Fruit fly (Drosophila melanogaster) whole organism, embryonic: ENCODE measurements around the gene CG34284.

Experiments used
- Awh ChIP-seq: fragments of 200-800 bp; sonication (Bioruptor generic); IDR thresholded peaks from 2 replicates; pipeline ENCODE4, ENCODE4 v1.3.6; 2022; ENCODE audit warnings: missing biosample characterization, missing genetic modification characterization
- CG10543 ChIP-seq: fragments of 200-800 bp; sonication (Bioruptor generic); optimal IDR thresholded peaks from 3 replicates; lab custom pipeline; 2017; ENCODE audit warnings: missing biosample characterization, mild to moderate bottlenecking, missing genetic modification characterization, moderate library complexity
- CG11093 ChIP-seq: fragments of 200-800 bp; sonication (Bioruptor generic); IDR thresholded peaks from 3 replicates; pipeline ENCODE4 v1.3.6; 2022; ENCODE audit warnings: missing biosample characterization, missing genetic modification characterization
- CG11696 ChIP-seq: fragments of 200-800 bp; sonication (Bioruptor generic); IDR thresholded peaks from 2 replicates; pipeline ENCODE4 v1.3.6; 2022; ENCODE audit warnings: missing biosample characterization, missing genetic modification characterization
- CG13624 ChIP-seq: fragments of 200-800 bp; sonication (Bioruptor generic); optimal IDR thresholded peaks from 2 replicates; lab custom pipeline; 2016; ENCODE audit warnings: missing biosample characterization, missing genetic modification characterization
- CG14965 ChIP-seq: fragments of 200-800 bp; sonication (Bioruptor generic); optimal IDR thresholded peaks from 2 replicates; lab custom pipeline; 2016; ENCODE audit warnings: missing biosample characterization, missing genetic modification characterization, borderline replicate concordance
- CG15011 ChIP-seq: fragments of 200-800 bp; sonication (Bioruptor generic); optimal IDR thresholded peaks from 3 replicates; lab custom pipeline; 2018; ENCODE audit warnings: missing biosample characterization, mild to moderate bottlenecking, missing genetic modification characterization
- CG17568 ChIP-seq: fragments of 200-800 bp; sonication (Bioruptor generic); optimal IDR thresholded peaks from 2 replicates; lab custom pipeline; 2018; ENCODE audit warnings: missing biosample characterization, mild to moderate bottlenecking, missing genetic modification characterization, moderate library complexity
- CG1792 ChIP-seq: fragments of 200-800 bp; sonication (Bioruptor generic); optimal IDR thresholded peaks from 2 replicates; lab custom pipeline; 2016; ENCODE audit warnings: missing biosample characterization, missing genetic modification characterization
- CG2116 ChIP-seq: fragments of 200-800 bp; sonication (Bioruptor generic); optimal IDR thresholded peaks from 3 replicates; lab custom pipeline; 2018; ENCODE audit warnings: missing biosample characterization, mild to moderate bottlenecking, missing genetic modification characterization
- CG2678 ChIP-seq: fragments of 200-800 bp; sonication (Bioruptor generic); optimal IDR thresholded peaks from 3 replicates; lab custom pipeline; 2019; ENCODE audit warnings: missing biosample characterization, mild to moderate bottlenecking, missing genetic modification characterization, moderate library complexity
- CG31441 ChIP-seq: fragments of 200-800 bp; sonication (Bioruptor generic); IDR thresholded peaks from 2 replicates; pipeline ENCODE4 v1.3.6; 2022; ENCODE audit warnings: missing biosample characterization, missing genetic modification characterization
- CG34422 ChIP-seq: fragments of 200-800 bp; sonication (Bioruptor generic); IDR thresholded peaks from 3 replicates; pipeline ENCODE4 v1.3.6; 2022; ENCODE audit warnings: missing biosample characterization, missing genetic modification characterization
- CG3838 ChIP-seq: fragments of 200-800 bp; sonication (Bioruptor generic); optimal IDR thresholded peaks from 3 replicates; lab custom pipeline; 2016; ENCODE audit warnings: missing biosample characterization, missing genetic modification characterization
- CG43689 ChIP-seq: fragments of 200-800 bp; sonication (Bioruptor generic); IDR thresholded peaks from 2 replicates; pipeline ENCODE4 v1.3.6; 2022; ENCODE audit warnings: missing biosample characterization, missing genetic modification characterization
- CG6689 ChIP-seq: fragments of 200-800 bp; sonication (Bioruptor generic); IDR thresholded peaks from 2 replicates; pipeline ENCODE4 v1.3.6; 2022; ENCODE audit warnings: missing biosample characterization, missing genetic modification characterization
- CG7271 ChIP-seq: fragments of 200-800 bp; sonication (Bioruptor generic); optimal IDR thresholded peaks from 2 replicates; lab custom pipeline; 2018; ENCODE audit warnings: missing biosample characterization, mild to moderate bottlenecking, missing genetic modification characterization, moderate library complexity
- CG9727 ChIP-seq: fragments of 200-800 bp; sonication (Bioruptor generic); optimal IDR thresholded peaks from 3 replicates; lab custom pipeline; 2017; ENCODE audit warnings: missing biosample characterization, mild to moderate bottlenecking, missing genetic modification characterization
- CG9876 ChIP-seq: fragments of 200-800 bp; sonication (Bioruptor generic); optimal IDR thresholded peaks from 2 replicates; lab custom pipeline; 2016; ENCODE audit warnings: missing biosample characterization, missing genetic modification characterization
- CHES-1-like ChIP-seq: fragments of 200-800 bp; sonication (Bioruptor generic); optimal IDR thresholded peaks from 2 replicates; lab custom pipeline; 2016; ENCODE audit warnings: missing biosample characterization, missing genetic modification characterization
- Deaf1 ChIP-seq: fragments of 200-800 bp; optimal IDR thresholded peaks from 3 replicates; lab custom pipeline; 2019; ENCODE audit warnings: missing biosample characterization, mild to moderate bottlenecking, missing genetic modification characterization, moderate library complexity
- Dip3 ChIP-seq: fragments of 200-800 bp; sonication (Bioruptor generic); optimal IDR thresholded peaks from 3 replicates; lab custom pipeline; 2016; ENCODE audit warnings: missing biosample characterization, missing genetic modification characterization
- E2f2 ChIP-seq: fragments of 200-800 bp; sonication (Bioruptor generic); IDR thresholded peaks from 2 replicates; pipeline ENCODE4 v1.3.6; 2022; ENCODE audit warnings: missing biosample characterization, missing genetic modification characterization
- H15 ChIP-seq: fragments of 200-800 bp; sonication (Bioruptor generic); IDR thresholded peaks from 3 replicates; pipeline ENCODE4 v1.3.6; 2022; ENCODE audit warnings: missing biosample characterization, missing genetic modification characterization
- HmgD ChIP-seq: fragments of 200-800 bp; sonication (Bioruptor generic); optimal IDR thresholded peaks from 3 replicates; lab custom pipeline; 2016; ENCODE audit warnings: missing biosample characterization, missing genetic modification characterization
- Mrtf ChIP-seq: fragments of 200-800 bp; sonication (Bioruptor generic); IDR thresholded peaks from 3 replicates; pipeline ENCODE4 v1.3.6; 2022; ENCODE audit warnings: missing biosample characterization, missing genetic modification characterization
- Poxn ChIP-seq: fragments of 200-800 bp; sonication (Bioruptor generic); IDR thresholded peaks from 2 replicates; pipeline ENCODE4 v1.3.6; 2022; ENCODE audit warnings: missing biosample characterization, missing genetic modification characterization
- Ptx1 ChIP-seq: fragments of 200-800 bp; sonication (Bioruptor generic); IDR thresholded peaks from 2 replicates; pipeline ENCODE4 v1.3.6; 2022; ENCODE audit warnings: missing biosample characterization, missing genetic modification characterization
- Sox100B ChIP-seq: fragments of 200-800 bp; sonication (Bioruptor generic); optimal IDR thresholded peaks from 3 replicates; lab custom pipeline; 2018; ENCODE audit warnings: missing biosample characterization, mild to moderate bottlenecking, missing genetic modification characterization
- Sry-δ ChIP-seq: fragments of 200-800 bp; sonication (Bioruptor generic); optimal IDR thresholded peaks from 2 replicates; lab custom pipeline; 2016; ENCODE audit warnings: missing biosample characterization, missing genetic modification characterization
- Trl ChIP-seq, 3 experiments: fragments of >200 bp in 2 of 3; fragments of 200-800 bp in 1 of 3; sonication (Bioruptor generic) in 1 of 3; optimal IDR thresholded peaks; 2 replicates in 1 of 3; 3 replicates in 2 of 3; lab custom pipeline; 2016 to 2017; ENCODE audit warnings: missing biosample characterization in 1 of 3, missing genetic modification characterization in 1 of 3
- al ChIP-seq: fragments of 200-800 bp; sonication (Bioruptor generic); IDR thresholded peaks from 2 replicates; pipeline ENCODE4 v1.3.6; 2022; ENCODE audit warnings: missing biosample characterization, missing genetic modification characterization
- ato ChIP-seq: fragments of 200-800 bp; sonication (Bioruptor generic); IDR thresholded peaks from 2 replicates; pipeline ENCODE4 v1.3.6; 2022; ENCODE audit warnings: missing biosample characterization, missing genetic modification characterization; ENCODE audit not compliant: partially characterized antibody
- az2 ChIP-seq: fragments of 200-800 bp; sonication (Bioruptor generic); optimal IDR thresholded peaks from 3 replicates; lab custom pipeline; 2016; ENCODE audit warnings: missing biosample characterization, missing genetic modification characterization
- danr ChIP-seq: fragments of 200-800 bp; sonication (Bioruptor generic); IDR thresholded peaks from 2 replicates; pipeline ENCODE4 v1.3.6; 2022; ENCODE audit warnings: missing biosample characterization, missing genetic modification characterization
- dimm ChIP-seq: fragments of 200-800 bp; sonication (Bioruptor generic); IDR thresholded peaks from 2 replicates; pipeline ENCODE4 v1.3.6; 2022; ENCODE audit warnings: missing biosample characterization, missing genetic modification characterization
- dmrt99B ChIP-seq: fragments of 200-800 bp; sonication (Bioruptor generic); optimal IDR thresholded peaks from 2 replicates; lab custom pipeline; 2018; ENCODE audit warnings: missing biosample characterization, mild to moderate bottlenecking, missing genetic modification characterization, moderate library complexity
- emc ChIP-seq: fragments of 200-800 bp; sonication (Bioruptor generic); optimal IDR thresholded peaks from 2 replicates; lab custom pipeline; 2016; ENCODE audit warnings: missing biosample characterization, missing genetic modification characterization
- fd64A ChIP-seq: fragments of 200-800 bp; sonication (Bioruptor generic); optimal IDR thresholded peaks from 3 replicates; lab custom pipeline; 2018; ENCODE audit warnings: missing biosample characterization, mild to moderate bottlenecking, missing genetic modification characterization
- klu ChIP-seq: fragments of 200-800 bp; sonication (Bioruptor generic); IDR thresholded peaks from 2 replicates; pipeline ENCODE4 v1.3.6; 2022; ENCODE audit warnings: missing biosample characterization, missing genetic modification characterization
- lov ChIP-seq, 2 experiments: fragments of 200-800 bp in 1 of 2; fragments of >200 bp in 1 of 2; sonication (Bioruptor generic) in 1 of 2; IDR thresholded peaks in 1 of 2; optimal IDR thresholded peaks in 1 of 2; 2 replicates in 1 of 2; 3 replicates in 1 of 2; pipeline versions ENCODE4 v1.3.6 to Lab custom; 2017 to 2022; ENCODE audit warnings: missing biosample characterization in 1 of 2, missing genetic modification characterization in 1 of 2
- otp ChIP-seq: fragments of 200-800 bp; sonication (Bioruptor generic); IDR thresholded peaks from 3 replicates; pipeline ENCODE4, ENCODE4 v1.3.6; 2022; ENCODE audit warnings: missing biosample characterization, missing genetic modification characterization
- p53 ChIP-seq: fragments of 200-800 bp; sonication (Bioruptor generic); optimal IDR thresholded peaks from 2 replicates; lab custom pipeline; 2016; ENCODE audit warnings: missing biosample characterization, missing genetic modification characterization
- phol ChIP-seq: fragments of 200-800 bp; sonication (Bioruptor generic); optimal IDR thresholded peaks from 3 replicates; lab custom pipeline; 2018; ENCODE audit warnings: missing biosample characterization, mild to moderate bottlenecking, missing genetic modification characterization, moderate library complexity
- pnt ChIP-seq: fragments of 200-800 bp; sonication (Bioruptor generic); optimal IDR thresholded peaks from 3 replicates; lab custom pipeline; 2016; ENCODE audit warnings: missing biosample characterization, missing genetic modification characterization
- sim ChIP-seq: fragments of 200-800 bp; sonication (Bioruptor generic); IDR thresholded peaks from 2 replicates; pipeline ENCODE4 v1.3.6; 2022; ENCODE audit warnings: missing biosample characterization, missing genetic modification characterization
- sob ChIP-seq: fragments of 200-800 bp; sonication (Bioruptor generic); IDR thresholded peaks from 2 replicates; pipeline ENCODE4 v1.3.6; 2022; ENCODE audit warnings: missing biosample characterization, missing genetic modification characterization
- toy ChIP-seq: fragments of 200-800 bp; sonication (Bioruptor generic); IDR thresholded peaks from 2 replicates; pipeline ENCODE4 v1.3.6; 2022; ENCODE audit warnings: missing biosample characterization, missing genetic modification characterization
- yki ChIP-seq: fragments of >200 bp; optimal IDR thresholded peaks from 3 replicates; lab custom pipeline; 2018

Gene CG34284

DNA sequence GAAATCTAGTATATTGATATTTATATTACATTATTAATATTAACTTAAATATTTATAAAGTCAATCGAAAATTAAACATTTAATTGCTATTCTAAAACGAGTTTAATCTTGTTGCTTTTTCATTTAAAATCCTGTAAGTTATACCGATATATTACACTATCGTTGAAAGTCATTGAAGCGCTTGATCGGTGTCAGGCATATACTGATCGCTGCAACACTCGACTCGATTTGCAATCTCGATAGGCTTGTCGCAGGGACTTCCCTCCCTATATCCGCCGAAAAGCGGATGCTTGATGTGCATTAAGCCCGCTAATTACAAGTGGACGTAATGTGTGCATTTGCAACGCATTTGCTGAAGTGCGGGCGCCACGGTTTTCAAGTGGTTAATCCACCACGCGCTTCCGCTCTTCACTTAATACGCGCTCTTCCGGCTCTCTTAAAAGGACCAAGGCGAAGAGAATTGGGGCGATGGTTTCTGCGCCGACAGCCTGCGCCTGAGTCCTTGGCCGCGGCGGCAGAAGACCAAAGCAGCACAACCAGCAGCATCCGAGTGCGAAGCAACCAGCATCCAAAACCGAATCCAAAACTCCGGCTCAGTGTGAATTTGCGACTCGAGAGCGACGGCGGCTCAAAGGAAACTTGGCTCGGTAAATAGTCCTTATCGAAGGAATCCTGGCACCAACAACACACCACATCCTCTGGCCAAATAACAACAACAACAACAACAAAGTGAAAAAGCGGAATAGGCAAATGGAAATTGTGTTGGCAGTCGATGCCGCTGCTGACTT is 26.4 kb upstream of the CG34284 start, which contains the start of gene CG42613 (continued):
- TF ChIP-seq CG14965 (GFP tag; lab: Kevin White, UChicago) (peak; percentile 57), CG11093 (no peak), CG9727 (GFP tag; lab: Kevin White, UChicago) (peak; percentile 78), al (0 out of 2 replicates have a peak, but pooled peaks have one; percentile 9), CG13624 (GFP tag; lab: Kevin White, UChicago) (no peak), CG34422 (GFP tag; lab: Robert Waterston, UW) (peak; percentile 56; the same call in 2 of the 3 replicates), dmrt99B (tag; lab: Kevin White, UChicago) (peak; percentile 36), Sry-δ (peak; percentile 83), CG43689 (GFP tag; lab: Robert Waterston, UW) (no peak), sob (GFP tag; lab: Robert Waterston, UW) (peak; percentile 69), CG3838 (GFP tag; lab: Kevin White, UChicago) (no peak), emc (no peak), Mrtf (GFP tag; lab: Robert Waterston, UW) (no peak), az2 (GFP tag; lab: Kevin White, UChicago) (no peak), CG31441 (GFP tag; lab: Robert Waterston, UW) (peak; percentile 68), phol (tag; lab: Kevin White, UChicago) (peak; percentile 69), CG11696 (GFP tag; lab: Robert Waterston, UW) (no peak), otp (GFP tag; lab: Robert Waterston, UW) (peak; percentile 77; the same call in 2 of the 3 replicates), HmgD (GFP tag; lab: Kevin White, UChicago) (peak; percentile 52), CG1792 (GFP tag; lab: Kevin White, UChicago) (no peak), CHES-1-like (GFP tag; lab: Kevin White, UChicago) (no peak), CG15011 (GFP tag; lab: Kevin White, UChicago) (no peak), Deaf1 (tag; lab: Kevin White, UChicago) (peak; percentile 72), pnt (no peak), Awh (GFP tag; lab: Robert Waterston, UW) (peak; percentile 42; the same call in 1 of the 2 replicates), CG7271 (tag; lab: Kevin White, UChicago) (peak; percentile 89), p53 (GFP tag; lab: Kevin White, UChicago) (peak; percentile 50), klu (GFP tag; lab: Robert Waterston, UW) (peak; percentile 28; the same call in 1 of the 2 replicates), toy (peak; percentile 32; the same call in 1 of the 2 replicates), CG10543 (GFP tag; lab: Kevin White, UChicago) (no peak), sim (GFP tag; lab: Robert Waterston, UW) (no peak), CG17568 (GFP tag; lab: Kevin White, UChicago) (peak; percentile 63), danr (GFP tag; lab: Robert Waterston, UW) (no peak), Poxn (GFP tag; lab: Robert Waterston, UW) (no peak), yki (lab: Kevin White, UChicago) (no peak), CG2678 (peak; percentile 23), Trl (optimal IDR thresholded peaks at IDR 0.05; lab: Kevin White, UChicago) (peak; percentile 21 to 36), Trl (GFP tag; optimal IDR thresholded peaks at IDR 0.05; lab: Kevin White, UChicago) (peak; percentile 79), Dip3 (GFP tag; lab: Kevin White, UChicago) (peak; percentile 18), CG2116 (GFP tag; lab: Kevin White, UChicago) (peak; percentile 82), CG6689 (GFP tag; lab: Robert Waterston, UW) (peak; percentile 34), lov (optimal IDR thresholded peaks at IDR 0.05; lab: Kevin White, UChicago) (no peak), lov (GFP tag; IDR thresholded peaks at IDR 0.05; lab: Robert Waterston, UW) (peak; percentile 84; the same call in 2 of the 3 replicates), ato (peak; percentile 16; the same call in 1 of the 2 replicates), Ptx1 (GFP tag; lab: Robert Waterston, UW) (peak; percentile 39), E2f2 (GFP tag; lab: Robert Waterston, UW) (peak; percentile 61), H15 (GFP tag; lab: Robert Waterston, UW) (peak; percentile 53; the same call in 1 of the 3 replicates), dimm (no peak; the same call in 1 of the 2 replicates), CG9876 (GFP tag; lab: Kevin White, UChicago) (peak; percentile 19), fd64A (GFP tag; lab: Kevin White, UChicago) (peak; percentile 80), Sox100B (peak; percentile 76)
